Worm (Caenorhabditis elegans) whole organism, L4/young adult: ENCODE results near the gene Y34B4A.10.

ENCODE experiments used
- W03F9.2 ChIP-seq: fragments of 150-350 bp; optimal IDR thresholded peaks from 2 replicates; lab custom pipeline; 2014; ENCODE audit warnings: missing biosample characterization, missing genetic modification characterization
- dao-5 ChIP-seq: sonication (generic microtip); optimal IDR thresholded peaks from 2 replicates; lab custom pipeline; 2016; ENCODE audit warnings: missing genotype, missing genetic modification characterization, moderate library complexity, missing compliant biosample characterization
- him-1 ChIP-seq: sonication (generic microtip); optimal IDR thresholded peaks from 2 replicates; lab custom pipeline; 2016; ENCODE audit warnings: missing genotype, missing genetic modification reagents, missing genetic modification characterization, missing compliant biosample characterization

Gene Y34B4A.10

DNA sequence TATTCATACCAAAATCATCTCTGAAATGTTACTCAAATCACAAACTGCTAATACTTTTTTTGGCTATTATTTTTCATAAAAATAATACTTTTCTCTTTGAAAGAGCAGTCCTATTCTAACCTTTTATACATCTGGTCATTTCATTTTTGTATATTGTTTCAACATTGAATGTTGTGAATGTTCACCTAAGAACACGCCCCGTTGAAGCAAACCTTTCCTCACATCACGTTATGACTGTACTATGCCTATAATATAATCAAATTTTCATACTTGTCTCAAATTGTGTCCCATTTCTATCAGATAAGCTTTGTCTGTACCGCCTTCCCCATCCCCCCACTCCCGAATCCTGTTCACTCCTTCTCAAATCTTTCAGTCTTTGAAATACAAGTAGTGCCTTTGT lies 31.4 kb upstream of the Y34B4A.10 start:
- no peak for TF ChIP-seq W03F9.2 (tag; lab: Kevin White, UChicago)
- TF ChIP-seq him-1 = no peak
- no peak for TF ChIP-seq dao-5 (tag; lab: Kevin White, UChicago)

DNA sequence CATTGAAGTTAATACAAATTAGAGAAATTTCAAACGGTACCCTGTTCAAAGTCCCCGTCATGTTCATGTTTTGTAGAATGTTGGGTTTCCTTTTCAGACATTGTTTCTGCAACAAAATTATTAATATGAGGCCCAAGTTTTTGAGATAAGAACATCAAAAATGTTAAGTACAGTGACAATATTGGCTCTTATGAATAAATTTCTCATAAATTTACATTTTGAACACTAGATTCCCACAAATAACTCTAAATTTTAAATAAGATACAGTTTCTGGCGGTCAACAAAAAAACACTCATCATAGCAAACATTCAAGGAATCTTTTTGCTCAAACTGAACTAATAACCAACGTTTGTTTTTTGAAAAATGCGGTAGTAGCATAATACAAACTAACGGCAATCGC lies 23.4 kb upstream of the Y34B4A.10 start, which contains the start of gene H28G03.3:
Gene H28G03.3, minus strand, starts transcription at position 101 of the 400 bp plus-strand sequence.
- TF ChIP-seq him-1 (no peak), dao-5 (tag; lab: Kevin White, UChicago) (no peak), W03F9.2 (tag; lab: Kevin White, UChicago) (no peak)

DNA sequence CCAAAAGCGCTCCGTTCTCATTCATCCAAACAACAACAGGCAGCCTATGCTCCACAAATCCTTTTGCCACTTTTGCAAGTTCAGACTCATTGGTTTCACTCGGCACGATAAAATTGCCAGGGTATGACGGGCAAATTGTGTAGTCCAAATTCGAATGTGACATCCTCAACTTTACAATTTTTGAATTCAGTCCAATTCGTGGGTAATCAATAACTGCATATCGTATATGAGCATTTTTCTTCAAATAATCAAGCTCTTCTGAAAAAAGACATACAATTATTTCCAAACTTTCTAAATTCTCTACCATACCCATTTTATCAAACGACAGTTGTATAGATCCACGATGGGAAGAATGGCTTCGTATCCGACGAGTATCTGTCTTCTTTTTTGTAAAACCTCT lies 11.5 kb upstream of the Y34B4A.10 start:
- TF ChIP-seq him-1 = no peak
- no peak for TF ChIP-seq W03F9.2 (tag; lab: Kevin White, UChicago)

DNA sequence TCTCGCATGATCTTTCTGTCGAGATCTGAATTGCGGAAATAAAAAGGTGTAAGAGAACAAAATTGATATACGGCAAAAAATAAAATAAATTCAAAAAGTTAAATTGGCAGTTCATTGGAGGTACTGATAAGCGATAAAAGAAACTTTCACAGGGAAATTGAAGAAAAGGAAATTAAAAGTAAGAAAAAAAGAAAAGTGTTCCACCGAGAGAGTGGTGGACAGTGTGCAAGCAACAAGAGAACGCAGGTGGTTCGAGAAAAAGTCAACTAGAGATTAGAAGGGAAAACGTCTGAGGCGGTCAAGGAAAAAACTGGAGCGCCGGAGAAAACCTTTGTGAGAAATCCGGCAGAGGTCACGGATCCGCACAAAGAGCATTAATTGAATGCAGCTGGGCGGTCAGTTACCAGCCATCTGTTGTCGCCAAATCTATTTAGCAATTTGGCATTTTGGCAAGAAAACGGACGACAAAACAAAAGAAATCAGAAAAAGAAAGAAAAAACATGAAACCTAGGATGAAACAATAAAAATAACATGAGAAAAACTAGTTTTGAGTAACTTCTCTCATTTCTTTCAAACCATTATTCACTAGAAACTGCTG lies 6.2 kb upstream of the Y34B4A.10 start, which contains the start of gene mtm-5:
Gene mtm-5, minus strand, starts transcription at position 27 of the 598 bp plus-strand sequence.
- no peak for TF ChIP-seq him-1
- TF ChIP-seq dao-5 (tag; lab: Kevin White, UChicago) = no peak
- no peak for TF ChIP-seq W03F9.2 (tag; lab: Kevin White, UChicago)

DNA sequence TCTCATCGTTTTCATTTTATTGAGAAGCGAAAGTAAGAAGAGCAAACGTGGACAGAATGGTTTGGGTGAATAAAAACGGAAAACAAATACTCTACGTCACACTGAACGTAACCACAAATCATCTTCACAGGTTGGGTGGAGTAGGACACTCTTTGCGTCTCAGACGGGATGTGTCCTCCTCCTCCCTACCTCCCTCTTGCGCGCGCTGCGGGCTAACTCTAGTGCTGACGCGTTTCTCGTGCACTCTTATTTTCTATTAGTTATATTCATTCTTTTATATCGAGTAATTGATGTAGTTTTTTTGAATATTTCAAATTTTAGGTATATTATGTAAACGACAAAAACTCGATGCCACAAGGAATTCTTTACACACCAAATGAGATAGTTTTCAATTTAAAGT lies 5.7 kb upstream of the Y34B4A.10 start, which contains the start of gene Y34B4A.7:
Gene Y34B4A.7, plus strand, starts transcription at position 297 of the 400 bp plus-strand sequence.
- TF ChIP-seq W03F9.2 (tag; lab: Kevin White, UChicago) (peak; percentile 26), dao-5 (tag; lab: Kevin White, UChicago) (no peak), him-1 (no peak)

DNA sequence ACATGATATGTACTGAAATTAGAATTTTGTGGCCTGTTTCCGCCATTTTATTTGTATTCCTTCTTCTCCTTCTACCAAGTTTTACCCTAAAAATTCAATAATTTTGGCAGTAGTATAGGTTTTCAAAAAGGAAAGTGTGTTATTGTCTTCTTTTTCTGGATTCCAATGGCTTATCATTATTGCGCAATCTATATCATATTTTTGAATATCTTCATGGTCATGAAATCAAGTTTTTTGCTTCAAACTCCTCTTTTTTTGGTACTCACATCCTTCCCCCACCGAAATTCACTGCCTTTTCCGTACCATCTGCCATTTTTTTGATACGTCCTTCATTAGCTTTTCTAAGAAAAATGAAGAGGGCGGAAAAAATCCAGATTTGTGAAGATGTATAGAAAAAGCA lies 949 bp upstream of the Y34B4A.10 start:
- TF ChIP-seq dao-5 (tag; lab: Kevin White, UChicago) = no peak
- no peak for TF ChIP-seq him-1
- no peak for TF ChIP-seq W03F9.2 (tag; lab: Kevin White, UChicago)

DNA sequence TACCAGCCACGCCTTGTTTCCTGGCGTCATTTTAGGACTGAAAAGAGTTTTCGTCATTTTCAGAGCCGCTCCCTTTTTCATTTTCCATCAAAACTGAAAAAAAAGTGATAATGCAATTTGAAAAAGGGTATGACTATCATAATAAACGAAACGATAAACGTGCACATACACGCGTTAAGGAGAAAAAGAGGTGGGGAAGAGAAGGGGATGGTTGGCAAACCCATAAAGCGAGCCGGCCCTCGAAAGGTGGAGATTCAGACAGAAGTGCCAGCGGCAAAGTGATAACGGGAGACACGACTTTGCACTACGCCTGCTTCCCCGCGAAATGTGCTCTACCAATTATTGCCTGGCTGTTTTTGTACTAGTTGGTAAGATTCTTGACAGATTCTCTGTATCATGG lies 3.1 kb downstream of the Y34B4A.10 start, which contains the start of gene nspg-14:
Gene nspg-14, plus strand, starts transcription at position 250 of the 400 bp plus-strand sequence.
- TF ChIP-seq dao-5 (tag; lab: Kevin White, UChicago) = no peak
- TF ChIP-seq W03F9.2 (tag; lab: Kevin White, UChicago) = no peak
- no peak for TF ChIP-seq him-1

DNA sequence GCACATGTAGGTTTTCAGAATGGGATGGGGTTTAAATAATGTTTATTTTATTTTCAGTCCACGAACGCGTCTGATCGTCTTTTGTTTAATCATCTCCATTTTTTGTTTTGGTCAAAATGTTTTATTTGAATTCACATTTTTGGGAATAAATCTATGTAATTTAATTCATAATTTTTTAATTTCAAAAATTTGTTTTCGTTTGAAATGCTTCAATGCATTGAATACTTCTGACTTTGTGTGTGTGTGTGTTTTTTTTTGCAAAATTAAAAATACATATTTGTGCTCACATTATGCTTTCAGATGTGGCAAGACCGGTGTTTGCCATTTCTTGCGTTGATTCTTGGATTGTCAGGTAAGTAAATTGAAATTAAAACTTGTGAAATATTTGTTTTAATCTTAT lies 5.2 kb downstream of the Y34B4A.10 start, which contains the start of gene nspg-13:
Gene nspg-13, plus strand, starts transcription at position 301 of the 400 bp plus-strand sequence.
- no peak for TF ChIP-seq him-1
- no peak for TF ChIP-seq W03F9.2 (tag; lab: Kevin White, UChicago)
- TF ChIP-seq dao-5 (tag; lab: Kevin White, UChicago) = no peak

DNA sequence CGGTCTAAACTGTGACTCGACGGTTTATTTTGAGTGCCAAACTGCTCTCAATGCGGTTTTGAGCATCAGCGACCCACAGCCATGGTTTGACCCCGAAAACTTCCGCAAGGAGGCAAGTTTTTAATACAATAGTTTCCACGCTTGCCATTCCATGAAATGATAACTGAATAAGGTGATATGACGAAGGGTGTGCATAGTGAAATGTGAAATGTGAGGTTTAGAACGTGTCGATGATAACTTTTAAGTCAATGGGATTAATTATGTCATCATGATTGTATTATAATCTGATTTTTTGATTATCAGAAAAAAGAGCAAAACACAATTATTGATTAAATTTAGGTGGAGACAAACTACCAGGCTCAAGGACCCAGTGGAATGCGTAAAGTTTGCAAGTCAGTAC lies 5.6 kb downstream of the Y34B4A.10 start:
- no peak for TF ChIP-seq dao-5 (tag; lab: Kevin White, UChicago)
- TF ChIP-seq him-1 = no peak
- no peak for TF ChIP-seq W03F9.2 (tag; lab: Kevin White, UChicago)

DNA sequence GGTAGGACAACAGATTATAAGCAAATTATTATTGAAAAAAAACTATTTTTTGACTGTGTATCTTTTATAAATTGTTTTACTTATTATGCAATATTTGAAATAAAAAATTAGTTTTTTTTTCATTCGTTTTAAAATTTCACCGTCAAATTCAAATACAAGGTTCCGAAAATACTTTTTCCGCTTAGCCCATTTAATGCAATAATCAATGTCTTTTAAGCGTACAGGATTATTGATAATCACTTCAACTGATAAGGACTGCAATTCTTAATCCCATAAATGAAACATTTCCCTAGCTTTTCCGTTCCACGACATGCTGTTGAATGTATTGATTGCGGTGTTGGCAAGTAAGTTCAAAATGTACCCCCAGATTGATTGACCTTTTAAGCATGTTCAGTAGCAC lies 7.3 kb downstream of the Y34B4A.10 start, which contains the start of gene nspg-12:
Gene nspg-12, plus strand, starts transcription at position 301 of the 400 bp plus-strand sequence.
- TF ChIP-seq him-1 (no peak), W03F9.2 (tag; lab: Kevin White, UChicago) (no peak), dao-5 (tag; lab: Kevin White, UChicago) (no peak)

DNA sequence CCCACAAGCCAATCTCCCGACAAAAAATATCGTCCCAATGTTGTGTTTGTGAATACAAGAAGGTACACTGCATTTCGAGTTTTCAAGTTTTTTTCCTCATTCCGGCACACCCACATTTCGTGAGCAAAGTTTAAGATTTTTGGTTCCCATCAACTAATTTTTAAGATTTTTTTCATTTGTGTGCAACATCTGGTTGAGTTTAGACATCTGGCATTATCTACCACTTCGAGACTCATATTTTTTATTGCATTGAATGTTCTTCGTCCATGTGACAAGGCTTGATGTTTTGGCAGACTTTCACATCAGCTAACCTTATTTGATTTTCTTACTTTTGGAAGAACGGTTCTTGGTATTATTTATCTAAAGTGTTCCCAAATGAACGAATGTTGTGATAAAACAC lies 10.7 kb downstream of the Y34B4A.10 start:
- no peak for TF ChIP-seq dao-5 (tag; lab: Kevin White, UChicago)

DNA sequence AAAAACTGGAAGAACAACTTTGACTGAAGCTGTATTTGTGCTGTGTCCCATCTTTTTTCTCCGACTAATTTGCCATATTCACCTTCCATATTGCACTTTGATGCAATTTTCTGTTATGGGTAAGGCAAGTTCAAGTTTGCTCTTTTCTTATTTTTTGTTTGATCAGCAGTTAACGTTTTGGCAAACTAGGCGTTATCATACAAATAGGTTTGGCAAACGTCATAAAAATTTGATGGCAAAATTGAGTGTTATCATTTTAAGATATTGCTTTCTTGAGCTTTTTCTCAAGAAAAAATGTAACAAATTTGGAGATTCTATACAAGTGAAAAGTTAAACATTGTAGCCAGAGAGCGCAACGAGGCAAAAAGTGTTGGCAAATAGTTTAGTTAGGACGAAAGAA lies 12.3 kb downstream of the Y34B4A.10 start:
- no peak for TF ChIP-seq W03F9.2 (tag; lab: Kevin White, UChicago)
- TF ChIP-seq dao-5 (tag; lab: Kevin White, UChicago) = no peak
- TF ChIP-seq him-1 = no peak

DNA sequence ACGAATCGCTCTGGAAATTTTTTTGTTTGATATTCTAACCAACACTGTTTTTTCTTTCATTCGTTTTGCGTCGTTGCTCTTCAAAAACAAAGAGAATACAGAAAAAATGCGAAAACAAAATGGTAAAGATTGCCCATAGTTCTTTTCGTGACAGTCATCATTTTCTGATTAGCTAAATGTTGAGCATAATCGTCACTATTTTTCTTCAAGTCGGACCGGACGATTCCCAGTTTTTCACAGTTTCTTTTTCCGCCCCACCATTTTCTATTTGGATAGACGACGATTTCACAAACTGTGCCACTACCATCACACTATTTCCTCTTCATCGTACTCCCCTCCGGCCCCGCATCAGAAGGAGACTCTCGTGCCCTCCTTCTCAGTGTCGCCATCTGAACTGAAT lies 13.9 kb downstream of the Y34B4A.10 start:
- no peak for TF ChIP-seq W03F9.2 (tag; lab: Kevin White, UChicago)
- TF ChIP-seq him-1 = no peak
- no peak for TF ChIP-seq dao-5 (tag; lab: Kevin White, UChicago)

DNA sequence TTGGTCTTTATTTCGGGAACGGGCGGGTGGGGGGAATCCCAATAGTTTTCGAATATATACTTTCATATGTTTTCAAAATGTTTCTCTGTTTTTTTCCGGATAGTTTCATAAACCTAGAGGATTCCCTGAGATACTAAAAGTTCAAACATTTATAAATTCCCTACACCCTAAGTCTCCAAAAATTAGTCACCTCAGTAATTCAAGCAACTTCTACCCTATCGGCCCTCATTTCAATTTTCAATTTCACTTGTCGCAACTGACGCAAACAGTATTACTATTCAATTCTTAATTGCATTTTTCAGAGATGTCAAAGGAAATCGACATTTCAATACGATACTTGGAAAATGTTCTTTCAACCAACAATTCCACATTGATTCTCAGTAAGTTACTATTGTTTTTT lies 14.3 kb downstream of the Y34B4A.10 start, which contains the start of gene Y34B4A.4:
Gene Y34B4A.4, plus strand, starts transcription at position 301 of the 400 bp plus-strand sequence.
- TF ChIP-seq W03F9.2 (tag; lab: Kevin White, UChicago) (no peak), dao-5 (tag; lab: Kevin White, UChicago) (no peak), him-1 (no peak)

DNA sequence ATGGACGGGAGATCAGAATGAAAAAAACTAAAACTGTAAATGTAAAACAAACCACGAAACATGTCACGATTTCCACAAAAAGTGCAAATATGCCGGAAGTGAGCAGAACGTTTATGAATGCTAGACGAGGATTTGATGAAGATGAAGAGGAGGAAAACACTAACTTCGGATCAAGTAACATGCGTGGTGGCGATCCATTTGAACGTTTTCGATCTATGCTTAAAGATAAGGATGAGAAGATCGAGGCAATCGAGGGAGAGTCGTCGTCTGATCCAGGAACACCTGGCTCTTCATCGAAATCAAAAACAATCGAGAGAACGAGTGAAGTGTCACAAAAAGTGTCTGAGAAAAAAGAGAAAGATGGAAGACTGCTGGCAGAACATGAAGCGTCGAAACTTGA lies 15.7 kb downstream of the Y34B4A.10 start:
- TF ChIP-seq W03F9.2 (tag; lab: Kevin White, UChicago) (no peak), dao-5 (tag; lab: Kevin White, UChicago) (no peak), him-1 (no peak)
